Worm (Caenorhabditis elegans): ENCODE measurements around the gene far-1.

far-1 gene

DNA sequence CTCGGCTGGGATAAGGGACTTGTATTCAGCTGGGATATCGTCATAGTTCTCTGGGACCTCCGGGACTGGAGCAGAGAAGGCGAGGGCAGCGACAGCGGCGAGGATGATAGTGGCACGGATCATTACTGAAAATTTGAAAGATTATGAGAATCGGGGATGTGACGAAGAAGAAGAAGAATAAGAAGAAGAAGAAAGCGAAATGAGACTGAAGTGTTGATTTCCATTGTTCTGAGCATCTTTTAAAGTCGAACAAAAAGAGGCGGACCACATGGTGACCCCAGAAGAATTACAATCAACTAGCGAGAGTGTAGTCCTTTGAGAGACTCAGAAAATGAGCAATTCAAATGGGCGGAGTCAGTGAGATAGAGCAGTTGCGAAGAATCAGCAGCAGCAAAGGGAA, at the start of gene far-1:
Gene far-1, minus strand, starts transcription at position 125 of the 400 bp plus-strand sequence.
- TF ChIP-seq hmg-4 (GFP tag; optimal IDR thresholded peaks at IDR 0.05): no peak
- no peak for TF ChIP-seq hnd-1 (tag; optimal IDR thresholded peaks at IDR 0.05)
- no peak for TF ChIP-seq hmbx-1 (tag; optimal IDR thresholded peaks at IDR 0.05)
- TF ChIP-seq tbx-11 (GFP tag; IDR thresholded peaks at IDR 0.05): no peak
- TF ChIP-seq pes-1 (GFP tag; IDR thresholded peaks at IDR 0.05): no peak
- TF ChIP-seq F13C5.2 (tag; optimal IDR thresholded peaks at IDR 0.05): no peak
- no peak for TF ChIP-seq aly-1 (tag; optimal IDR thresholded peaks at IDR 0.05)
- no peak for TF ChIP-seq flt-1 (GFP tag; IDR thresholded peaks at IDR 0.05)
- no peak for TF ChIP-seq scrt-1 (GFP tag; IDR thresholded peaks at IDR 0.05)
- TF ChIP-seq B0310.2 (tag; optimal IDR thresholded peaks at IDR 0.05): no peak
- TF ChIP-seq ama-1 (optimal IDR thresholded peaks at IDR 0.05): no peak
- TF ChIP-seq ceh-36 (tag; optimal IDR thresholded peaks at IDR 0.05): no peak
- TF ChIP-seq sea-1 (GFP tag; conservative IDR thresholded peaks at IDR 0.05): no peak
- no peak for TF ChIP-seq ceh-13 (GFP tag; optimal IDR thresholded peaks at IDR 0.05)
- TF ChIP-seq ets-7 (tag; optimal IDR thresholded peaks at IDR 0.05): no peak
- TF ChIP-seq tbx-37 (GFP tag; conservative IDR thresholded peaks at IDR 0.05): no peak
- no peak for TF ChIP-seq tra-4 (tag; optimal IDR thresholded peaks at IDR 0.05)

DNA sequence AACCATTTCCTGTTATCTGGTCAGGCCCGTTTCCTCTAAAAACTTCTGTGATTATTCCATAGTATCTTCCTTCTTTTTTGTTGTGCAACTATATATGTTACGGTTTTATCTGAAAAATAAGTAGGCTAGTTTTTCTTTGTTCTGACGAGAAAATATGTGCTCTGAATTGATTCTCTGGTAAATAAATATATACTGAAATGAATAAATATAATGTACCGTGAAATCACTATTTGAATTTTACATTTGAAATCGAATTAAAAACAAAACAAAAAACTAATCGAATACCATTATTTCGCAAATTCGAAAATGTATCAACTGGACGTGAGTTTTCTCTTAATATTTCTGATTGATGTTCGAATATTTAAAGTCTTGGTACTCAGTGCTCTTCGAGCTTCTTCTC, 49.6 kb upstream of the far-1 start, which contains the start of gene ZK512.10:
Gene ZK512.10, plus strand, starts transcription at position 301 of the 400 bp plus-strand sequence.
- no peak for TF ChIP-seq tbx-37 (GFP tag; conservative IDR thresholded peaks at IDR 0.05)
- no peak for TF ChIP-seq tra-4 (tag; optimal IDR thresholded peaks at IDR 0.05)
- TF ChIP-seq sea-1 (GFP tag; conservative IDR thresholded peaks at IDR 0.05): no peak
- no peak for TF ChIP-seq F13C5.2 (tag; optimal IDR thresholded peaks at IDR 0.05)
- TF ChIP-seq flt-1 (GFP tag; IDR thresholded peaks at IDR 0.05): no peak
- no peak for TF ChIP-seq hmg-4 (GFP tag; optimal IDR thresholded peaks at IDR 0.05)
- no peak for TF ChIP-seq ceh-13 (GFP tag; optimal IDR thresholded peaks at IDR 0.05)
- TF ChIP-seq ets-7 (tag; optimal IDR thresholded peaks at IDR 0.05): no peak
- TF ChIP-seq hmbx-1 (tag; optimal IDR thresholded peaks at IDR 0.05): no peak
- TF ChIP-seq tbx-11 (GFP tag; IDR thresholded peaks at IDR 0.05): no peak
- no peak for TF ChIP-seq scrt-1 (GFP tag; IDR thresholded peaks at IDR 0.05)
- TF ChIP-seq ama-1 (optimal IDR thresholded peaks at IDR 0.05): no peak

DNA sequence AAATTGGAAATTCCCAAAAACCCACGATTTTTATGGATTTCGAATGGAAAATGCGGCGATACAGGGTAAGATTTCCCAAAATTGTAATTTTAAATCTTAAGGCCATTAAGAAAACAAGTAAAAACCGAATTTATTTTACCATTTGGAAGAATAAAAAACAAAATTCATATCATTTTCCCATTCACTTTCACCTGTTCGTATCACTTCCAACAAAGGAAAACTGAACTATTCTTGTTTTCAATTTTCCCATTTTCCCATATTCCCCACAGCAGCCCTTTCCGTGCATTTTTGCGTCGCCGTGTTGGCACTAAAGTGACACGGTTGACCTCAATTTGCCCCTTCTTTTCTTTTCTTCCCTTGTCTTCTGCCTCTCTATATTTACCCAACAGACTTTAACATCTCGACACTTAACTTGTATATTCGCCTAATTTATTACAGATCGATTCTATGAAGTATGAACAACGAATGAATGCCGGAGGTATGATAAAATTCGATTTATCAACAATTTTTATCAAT, 44.9 kb upstream of the far-1 start, which contains the start of gene sec-16A.1:
Gene sec-16A.1, plus strand, starts transcription at position 51 of the 516 bp plus-strand sequence.
- no peak for TF ChIP-seq ceh-13 (GFP tag; optimal IDR thresholded peaks at IDR 0.05)
- no peak for TF ChIP-seq B0310.2 (tag; optimal IDR thresholded peaks at IDR 0.05)
- TF ChIP-seq tbx-11 (GFP tag; IDR thresholded peaks at IDR 0.05): no peak
- no peak for TF ChIP-seq tra-4 (tag; optimal IDR thresholded peaks at IDR 0.05)

DNA sequence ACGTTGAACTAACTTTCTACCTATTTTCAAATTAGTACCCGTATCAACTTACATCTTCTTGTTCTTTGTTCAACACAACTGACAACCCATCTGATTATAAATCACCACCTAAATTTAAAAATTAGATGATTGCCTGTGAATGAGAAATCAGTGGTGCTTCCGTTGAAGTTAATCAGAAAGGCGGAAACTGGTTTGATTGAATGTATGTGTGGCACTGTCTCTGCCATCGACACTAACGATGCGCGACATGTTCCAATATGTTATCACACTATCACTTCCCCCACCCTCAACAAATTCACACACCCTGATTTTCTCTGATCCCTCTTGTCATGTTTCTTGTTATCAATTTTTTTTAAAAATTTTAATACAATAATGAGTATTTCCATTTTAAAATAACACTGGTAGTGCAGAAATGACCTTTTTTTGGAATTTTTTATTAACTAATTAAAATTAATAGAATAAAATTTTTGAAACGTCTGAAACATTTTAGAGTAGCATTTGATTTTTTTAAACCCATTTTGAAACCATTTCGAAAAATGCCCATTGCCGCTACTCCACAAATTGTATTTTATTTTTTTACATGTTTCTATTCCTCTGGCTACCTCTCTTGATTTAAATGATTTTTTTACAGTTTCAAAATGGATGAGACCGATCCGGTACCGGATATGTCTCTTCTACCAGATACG, 38.1 kb upstream of the far-1 start, which contains the start of gene ced-11:
Gene ced-11, plus strand, starts transcription at position 636 of the 686 bp plus-strand sequence.
- no peak for TF ChIP-seq pes-1 (GFP tag; IDR thresholded peaks at IDR 0.05)
- no peak for TF ChIP-seq hmg-4 (GFP tag; optimal IDR thresholded peaks at IDR 0.05)
- no peak for TF ChIP-seq scrt-1 (GFP tag; IDR thresholded peaks at IDR 0.05)
- TF ChIP-seq tbx-11 (GFP tag; IDR thresholded peaks at IDR 0.05): no peak
- TF ChIP-seq tra-4 (tag; optimal IDR thresholded peaks at IDR 0.05): no peak
- no peak for TF ChIP-seq aly-1 (tag; optimal IDR thresholded peaks at IDR 0.05)

DNA sequence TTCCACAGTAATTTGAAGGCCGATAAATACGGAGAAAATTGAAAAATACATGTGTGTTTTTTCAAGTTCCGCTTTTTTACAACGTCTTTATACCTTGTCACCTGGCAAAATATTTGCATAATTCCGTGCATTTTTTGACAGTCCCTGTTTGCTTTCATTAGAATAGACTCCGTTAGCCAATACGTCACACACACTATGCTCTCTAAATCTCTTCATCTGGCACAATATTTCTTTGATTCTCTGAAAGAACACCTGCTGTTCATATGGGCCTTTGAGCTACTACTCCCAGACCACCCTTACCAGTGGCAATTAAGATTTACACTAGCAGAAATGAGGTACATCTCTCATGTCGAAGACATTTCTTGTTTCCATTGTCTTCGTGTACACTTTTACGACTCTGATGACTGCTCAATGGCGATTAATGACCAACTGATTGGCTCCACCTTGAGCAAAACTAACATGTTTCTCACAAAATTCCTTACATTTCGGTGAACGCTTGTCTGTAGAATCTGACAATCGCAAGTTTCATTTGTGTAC, 37.4 kb upstream of the far-1 start, which contains the start of gene grl-11:
Gene grl-11, minus strand, starts transcription at position 51 of the 537 bp plus-strand sequence.
- TF ChIP-seq ets-7 (tag; optimal IDR thresholded peaks at IDR 0.05): no peak
- no peak for TF ChIP-seq hmg-4 (GFP tag; optimal IDR thresholded peaks at IDR 0.05)
- TF ChIP-seq ceh-13 (GFP tag; optimal IDR thresholded peaks at IDR 0.05): no peak
- no peak for TF ChIP-seq F13C5.2 (tag; optimal IDR thresholded peaks at IDR 0.05)
- TF ChIP-seq pes-1 (GFP tag; IDR thresholded peaks at IDR 0.05): no peak
- no peak for TF ChIP-seq sea-1 (GFP tag; conservative IDR thresholded peaks at IDR 0.05)
- no peak for TF ChIP-seq aly-1 (tag; optimal IDR thresholded peaks at IDR 0.05)
- TF ChIP-seq ama-1 (optimal IDR thresholded peaks at IDR 0.05): no peak
- TF ChIP-seq tbx-37 (GFP tag; conservative IDR thresholded peaks at IDR 0.05): no peak

DNA sequence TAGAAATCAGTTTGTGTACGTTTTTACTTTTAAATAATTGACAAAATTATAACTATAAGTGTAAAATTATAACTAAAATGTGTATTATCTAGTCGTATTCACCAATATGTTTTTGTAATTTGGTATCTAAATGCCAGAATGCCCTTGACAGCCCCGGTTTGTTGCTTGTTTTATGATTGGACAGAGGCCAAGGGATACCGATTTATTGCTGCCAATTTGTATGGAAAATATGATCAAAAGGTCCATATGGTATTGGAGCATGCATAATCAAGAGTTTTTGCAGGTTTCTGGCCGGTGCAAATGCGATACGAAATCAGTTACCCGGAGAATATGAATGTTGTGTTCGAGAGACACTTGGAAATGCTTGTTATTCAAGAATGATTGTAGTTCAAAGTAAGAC, 34.8 kb upstream of the far-1 start:
- TF ChIP-seq pes-1 (GFP tag; IDR thresholded peaks at IDR 0.05) (no peak), sea-1 (GFP tag; conservative IDR thresholded peaks at IDR 0.05) (no peak), hmg-4 (GFP tag; optimal IDR thresholded peaks at IDR 0.05) (no peak), hnd-1 (tag; optimal IDR thresholded peaks at IDR 0.05) (no peak)

DNA sequence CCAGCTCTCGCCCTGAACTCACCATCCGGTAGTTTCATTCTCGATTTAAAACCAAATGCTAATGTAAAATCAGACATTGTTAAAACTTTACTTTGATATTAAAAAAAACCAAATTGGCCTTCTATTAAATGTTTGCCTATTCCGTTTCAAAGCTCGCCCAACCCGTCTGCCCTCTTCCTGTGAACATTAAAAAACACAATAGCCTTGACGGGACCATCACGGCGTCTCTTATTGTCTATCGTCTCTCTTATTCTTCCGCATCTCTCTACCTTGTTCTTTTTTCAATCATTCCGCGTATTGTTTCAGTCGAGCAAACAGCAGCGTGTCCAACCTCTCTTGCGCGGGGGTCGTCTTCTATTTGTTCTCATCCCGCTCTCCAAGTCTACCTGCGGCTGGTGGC, 33.7 kb upstream of the far-1 start, which contains the start of gene ZK512.1:
Gene ZK512.1, plus strand, starts transcription at position 301 of the 400 bp plus-strand sequence.
- TF ChIP-seq F13C5.2 (tag; optimal IDR thresholded peaks at IDR 0.05) (no peak), hmg-4 (GFP tag; optimal IDR thresholded peaks at IDR 0.05) (peak; percentile 23)

DNA sequence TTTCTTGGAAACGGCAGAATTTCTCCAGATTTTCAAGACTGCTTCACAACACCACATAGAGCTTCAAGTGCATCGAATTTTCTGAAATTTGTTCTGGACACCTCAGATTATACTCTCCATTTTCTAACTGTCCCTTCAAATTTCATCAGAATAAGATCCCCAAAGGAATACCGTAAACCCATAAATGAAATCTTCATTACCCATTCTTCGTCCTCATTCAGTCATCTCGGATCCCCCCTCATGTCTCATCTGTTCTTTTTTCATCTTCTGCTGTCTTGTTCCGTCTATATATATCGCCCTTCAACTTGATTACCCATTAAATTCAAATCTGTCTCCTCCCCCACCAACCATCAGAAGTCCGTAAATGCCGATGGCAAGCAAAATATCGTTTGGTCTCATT, 33.1 kb upstream of the far-1 start:
- TF ChIP-seq tbx-11 (GFP tag; IDR thresholded peaks at IDR 0.05) (no peak), tbx-37 (GFP tag; conservative IDR thresholded peaks at IDR 0.05) (no peak), hmbx-1 (tag; optimal IDR thresholded peaks at IDR 0.05) (no peak), flt-1 (GFP tag; IDR thresholded peaks at IDR 0.05) (no peak), B0310.2 (tag; optimal IDR thresholded peaks at IDR 0.05) (no peak), pes-1 (GFP tag; IDR thresholded peaks at IDR 0.05) (no peak), hmg-4 (GFP tag; optimal IDR thresholded peaks at IDR 0.05) (no peak), tra-4 (tag; optimal IDR thresholded peaks at IDR 0.05) (no peak), aly-1 (tag; optimal IDR thresholded peaks at IDR 0.05) (no peak), hnd-1 (tag; optimal IDR thresholded peaks at IDR 0.05) (no peak)

All from whole organism, early embryonic.